Worm (Caenorhabditis elegans) whole organism, L1 larva: ENCODE results near the gene chk-2.

ENCODE experiments used
- C04F5.9 ChIP-seq: sonication (generic microtip); optimal IDR thresholded peaks from 2 replicates; lab custom pipeline; 2016; ENCODE audit warnings: missing genetic modification characterization, missing compliant biosample characterization
- alr-1 ChIP-seq: fragments of 200-800 bp; sonication (Bioruptor generic); optimal IDR thresholded peaks from 2 replicates; lab custom pipeline; 2018; ENCODE audit warnings: borderline replicate concordance, mild to moderate bottlenecking, missing genetic modification characterization, missing compliant biosample characterization
- aly-2 ChIP-seq: fragments of 150-350 bp; optimal IDR thresholded peaks from 2 replicates; lab custom pipeline; 2014; ENCODE audit warnings: missing biosample characterization, missing genetic modification characterization
- ceh-88 ChIP-seq: fragments of 200-800 bp; sonication (Bioruptor generic); IDR thresholded peaks from 2 replicates; pipeline ENCODE4 v1.3.6; 2022; ENCODE audit warnings: missing genetic modification characterization, missing compliant biosample characterization
- dpl-1 ChIP-seq, 3 experiments: fragments of 150-350 bp in 2 of 3; sonication (generic microtip) in 1 of 3; optimal IDR thresholded peaks; 2 replicates each; lab custom pipeline; 2014 to 2017; ENCODE audit warnings: missing biosample characterization in 3 of 3, missing genetic modification characterization in 3 of 3, missing genetic modification reagents in 3 of 3
- dsc-1 ChIP-seq: sonication (generic microtip); optimal IDR thresholded peaks from 2 replicates; lab custom pipeline; 2016; ENCODE audit warnings: mild to moderate bottlenecking, missing genetic modification characterization, missing compliant biosample characterization
- ets-5 ChIP-seq: fragments of 200-800 bp; sonication (Bioruptor generic); IDR thresholded peaks from 2 replicates; pipeline ENCODE4 v1.3.6; 2022; ENCODE audit warnings: missing genetic modification characterization, missing compliant biosample characterization
- fkh-4 ChIP-seq: sonication (generic microtip); optimal IDR thresholded peaks from 2 replicates; lab custom pipeline; 2016; ENCODE audit warnings: missing compliant biosample characterization, missing genetic modification characterization, borderline replicate concordance
- hlh-17 ChIP-seq: fragments of 200-800 bp; sonication (Bioruptor generic); optimal IDR thresholded peaks from 2 replicates; lab custom pipeline; 2018; ENCODE audit warnings: missing genetic modification characterization, mild to moderate bottlenecking, missing compliant biosample characterization, moderate library complexity, borderline replicate concordance
- isw-1 ChIP-seq: fragments of 200-800 bp; sonication (Bioruptor generic); IDR thresholded peaks from 2 replicates; pipeline ENCODE4 v1.3.6; 2022; ENCODE audit warnings: missing genetic modification characterization, missing compliant biosample characterization
- lin-14 ChIP-seq: fragments of 200-800 bp; sonication (Bioruptor generic); optimal IDR thresholded peaks from 2 replicates; lab custom pipeline; 2018; ENCODE audit warnings: mild to moderate bottlenecking, missing genetic modification characterization, moderate library complexity, missing compliant biosample characterization
- nhr-11 ChIP-seq: fragments of 150-350 bp; optimal IDR thresholded peaks from 2 replicates; lab custom pipeline; 2014; ENCODE audit warnings: missing biosample characterization, missing genetic modification characterization
- nhr-12 ChIP-seq: sonication (generic microtip); optimal IDR thresholded peaks from 2 replicates; lab custom pipeline; 2017; ENCODE audit warnings: missing biosample characterization, missing genetic modification characterization
- nhr-237 ChIP-seq: fragments of 150-350 bp; optimal IDR thresholded peaks from 2 replicates; lab custom pipeline; 2014; ENCODE audit warnings: missing biosample characterization, missing genetic modification characterization
- nhr-47 ChIP-seq: sonication (generic microtip); optimal IDR thresholded peaks from 2 replicates; lab custom pipeline; 2016; ENCODE audit warnings: mild to moderate bottlenecking, missing genetic modification characterization, moderate library complexity, missing compliant biosample characterization
- nhr-84 ChIP-seq: sonication (generic microtip); optimal IDR thresholded peaks from 2 replicates; lab custom pipeline; 2017; ENCODE audit warnings: missing biosample characterization, missing genetic modification characterization
- nhr-85 ChIP-seq: sonication (generic microtip); peaks from one replicate; lab custom pipeline; 2016; ENCODE audit warnings: missing genetic modification characterization, inconsistent platforms, missing compliant biosample characterization
- sox-4 ChIP-seq: sonication (generic microtip); optimal IDR thresholded peaks from 2 replicates; lab custom pipeline; 2016; ENCODE audit warnings: missing genetic modification characterization, missing compliant biosample characterization
- unc-98 ChIP-seq: fragments of 200-800 bp; sonication (Bioruptor generic); IDR thresholded peaks from 2 replicates; pipeline ENCODE4 v1.3.6; 2022; ENCODE audit warnings: missing genetic modification characterization, missing compliant biosample characterization

chk-2 gene

ce11 chrV:19867883-19868282, 47.9 kb downstream of the chk-2 start, which contains the start of gene Y116F11B.9:
TSS of gene Y116F11B.9 (minus strand) at chrV:19867983.
- TF ChIP-seq sox-4 = no peak

ce11 chrV:19860225-19860624, 55.6 kb downstream of the chk-2 start:
- TF ChIP-seq nhr-237 (tag; lab: Kevin White, UChicago) (no peak), ceh-88 (no peak), nhr-12 (tag; lab: Kevin White, UChicago) (no peak), nhr-47 (tag; lab: Kevin White, UChicago) (no peak), alr-1 (no peak), unc-98 (no peak), nhr-11 (tag; lab: Kevin White, UChicago) (no peak), hlh-17 (GFP tag; lab: Kevin White, UChicago) (no peak), isw-1 (no peak), C04F5.9 (no peak), fkh-4 (tag; lab: Kevin White, UChicago) (no peak), aly-2 (tag; lab: Kevin White, UChicago) (no peak), lin-14 (GFP tag; lab: Kevin White, UChicago) (no peak), ets-5 (GFP tag; lab: Robert Waterston, UW) (no peak), dpl-1 (GFP tag; optimal IDR thresholded peaks at IDR 0.05; lab: Kevin White, UChicago) (no peak), nhr-84 (tag; lab: Kevin White, UChicago) (no peak), nhr-85 (no peak), dsc-1 (tag; lab: Kevin White, UChicago) (no peak)
